Worm (Caenorhabditis elegans): Measurements from ENCODE around the gene gnrr-7.
A peak's percentile ranks its signal among the peaks of the same experiment; 100 is the strongest.

The gnrr-7 gene

ce11 chrX:11185498-11185897 lies at the start of gene gnrr-7:
Gene gnrr-7, plus strand, starts transcription at chrX:11185798.
- TF ChIP-seq Y116A8C.19 (tag; optimal IDR thresholded peaks at IDR 0.05; ENCODE audit: borderline replicate concordance) (no peak), C34B4.2 (tag; optimal IDR thresholded peaks at IDR 0.05) (no peak), nhr-237 (tag; optimal IDR thresholded peaks at IDR 0.05) (no peak), grh-1 (GFP tag; IDR thresholded peaks at IDR 0.05) (no peak), unc-62 (GFP tag; optimal IDR thresholded peaks at IDR 0.05) (no peak), snpc-4 (tag; optimal IDR thresholded peaks at IDR 0.05) (no peak), aly-2 (tag; optimal IDR thresholded peaks at IDR 0.05) (no peak), zip-4 (GFP tag; optimal IDR thresholded peaks at IDR 0.05) (no peak), lsy-2 (tag; optimal IDR thresholded peaks at IDR 0.05) (no peak)

DNA sequence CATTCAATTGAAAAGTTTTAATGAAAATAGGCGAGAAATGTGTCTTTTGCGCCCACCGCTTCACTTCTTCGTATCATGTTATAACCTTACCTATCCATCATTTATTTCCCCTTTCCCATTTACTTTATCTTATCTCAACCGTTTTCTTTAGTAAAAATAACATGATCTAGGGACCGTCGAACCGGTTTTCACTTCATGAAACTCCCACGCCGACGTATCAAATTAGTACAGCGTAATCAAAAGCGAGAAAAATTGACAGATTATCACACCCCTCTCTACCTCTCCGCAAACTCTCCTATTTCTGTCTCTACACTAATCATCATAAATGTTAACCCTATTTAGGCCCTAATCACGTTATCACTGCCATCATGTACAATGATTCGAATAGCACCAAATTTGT lies 48.6 kb upstream of the gnrr-7 start:
- TF ChIP-seq skn-1 (tag; optimal IDR thresholded peaks at IDR 0.05) (no peak), unc-130 (tag; optimal IDR thresholded peaks at IDR 0.05) (peak; percentile 7), irx-1 (tag; optimal IDR thresholded peaks at IDR 0.05) (no peak), lin-35 (GFP tag; optimal IDR thresholded peaks at IDR 0.05) (peak in 1 of 2 experiments; percentile 21), lin-14 (GFP tag; optimal IDR thresholded peaks at IDR 0.05) (peak; percentile 44), efl-3 (GFP tag; optimal IDR thresholded peaks at IDR 0.05) (no peak), unc-86 (tag; optimal IDR thresholded peaks at IDR 0.05) (no peak), zag-1 (tag; optimal IDR thresholded peaks at IDR 0.05) (no peak), pag-3 (tag; optimal IDR thresholded peaks at IDR 0.05; ENCODE audit: borderline replicate concordance, insufficient read depth) (no peak), F16B12.6 (tag; optimal IDR thresholded peaks at IDR 0.05) (no peak), pax-3 (tag; optimal IDR thresholded peaks at IDR 0.05) (no peak), swsn-7 (tag; optimal IDR thresholded peaks at IDR 0.05) (no peak), nhr-237 (tag; optimal IDR thresholded peaks at IDR 0.05) (no peak), dsc-1 (tag; optimal IDR thresholded peaks at IDR 0.05) (no peak), snu-23 (GFP tag; optimal IDR thresholded peaks at IDR 0.05) (peak; percentile 26), blmp-1 (tag; optimal IDR thresholded peaks at IDR 0.05) (peak; percentile 93), sptf-1 (tag; optimal IDR thresholded peaks at IDR 0.05) (no peak), hpl-2 (GFP tag; optimal IDR thresholded peaks at IDR 0.05) (no peak), fos-1 (tag; optimal IDR thresholded peaks at IDR 0.05) (no peak), nhr-47 (tag; optimal IDR thresholded peaks at IDR 0.05) (no peak), egl-27 (tag; optimal IDR thresholded peaks at IDR 0.05) (no peak), mef-2 (tag; optimal IDR thresholded peaks at IDR 0.05) (no peak), fkh-10 (GFP tag; optimal IDR thresholded peaks at IDR 0.05) (no peak), nhr-85 (tag) (peak; percentile 68), lin-15B (tag; optimal IDR thresholded peaks at IDR 0.05) (no peak), grh-1 (GFP tag; IDR thresholded peaks at IDR 0.05) (peak; percentile 72), ces-1 (GFP tag; optimal IDR thresholded peaks at IDR 0.05) (no peak), dpl-1 (GFP tag; optimal IDR thresholded peaks at IDR 0.05) (no peak), elt-3 (tag; optimal IDR thresholded peaks at IDR 0.05) (peak in 5 of 6 experiments; percentile 81 to 97 (median 91)), efl-1 (optimal IDR thresholded peaks at IDR 0.05) (no peak), efl-1 (GFP tag; optimal IDR thresholded peaks at IDR 0.05 in 1 of 2) (no peak), nhr-71 (tag; optimal IDR thresholded peaks at IDR 0.05) (peak; percentile 32), sup-37 (GFP tag; optimal IDR thresholded peaks at IDR 0.05) (no peak), zip-4 (GFP tag; optimal IDR thresholded peaks at IDR 0.05) (no peak), nhr-20 (tag; optimal IDR thresholded peaks at IDR 0.05) (peak; percentile 32), ceh-82 (tag; optimal IDR thresholded peaks at IDR 0.05) (no peak), pqm-1 (tag; optimal IDR thresholded peaks at IDR 0.05) (no peak)
